Fruit fly (Drosophila melanogaster) S2 (cell line): ENCODE data around the gene CG5003.

Source experiments
- CG8478 ChIP-seq: fragments of >200 bp; optimal IDR thresholded peaks from 2 replicates; lab custom pipeline; 2018
- CTCF ChIP-seq, 2 experiments: fragments of >200 bp; optimal IDR thresholded peaks; 2 replicates each; lab custom pipeline; 2018

CG5003 gene

dm6 chr3R:27928984-27929924, 12.9 kb upstream of the CG5003 start:
- no peak for TF ChIP-seq CG8478 (lab: Kevin White, UChicago)
- TF ChIP-seq CTCF (optimal IDR thresholded peaks at IDR 0.05; lab: Kevin White, UChicago) = no peak

- TF ChIP-seq CTCF (optimal IDR thresholded peaks at IDR 0.05; lab: Kevin White, UChicago) (no peak), CG8478 (lab: Kevin White, UChicago) (no peak)
Measured at dm6 chr3R:27928140-27928539, 11.8 kb upstream of the CG5003 start, which contains the start of gene nenya. Gene nenya (minus strand): TSS chr3R:27928174.

DNA sequence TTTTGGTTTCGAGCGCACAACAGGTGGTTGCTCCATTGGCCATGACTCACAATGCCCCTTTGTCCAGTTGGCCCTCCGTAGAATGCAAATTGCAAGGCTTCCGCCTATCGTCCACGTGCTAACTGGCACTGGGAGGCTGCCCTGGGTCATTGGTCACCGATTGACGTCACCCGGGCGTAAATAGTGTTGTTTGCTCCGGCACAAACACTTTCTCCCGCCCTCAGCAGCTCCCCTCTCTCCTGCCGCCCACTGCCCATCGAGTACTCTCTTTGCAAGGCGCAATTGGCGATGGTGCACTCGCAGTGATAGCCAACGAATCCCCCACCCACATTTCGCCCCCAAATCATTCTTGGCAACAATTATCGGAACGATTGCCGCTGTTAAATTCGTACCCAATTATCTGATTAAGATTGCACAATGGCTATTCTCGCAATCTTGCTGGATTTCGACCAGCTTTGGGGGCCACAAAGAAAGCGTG, 10.5 kb upstream of the CG5003 start:
- TF ChIP-seq CG8478 (lab: Kevin White, UChicago) (no peak), CTCF (optimal IDR thresholded peaks at IDR 0.05; lab: Kevin White, UChicago) (no peak)

DNA sequence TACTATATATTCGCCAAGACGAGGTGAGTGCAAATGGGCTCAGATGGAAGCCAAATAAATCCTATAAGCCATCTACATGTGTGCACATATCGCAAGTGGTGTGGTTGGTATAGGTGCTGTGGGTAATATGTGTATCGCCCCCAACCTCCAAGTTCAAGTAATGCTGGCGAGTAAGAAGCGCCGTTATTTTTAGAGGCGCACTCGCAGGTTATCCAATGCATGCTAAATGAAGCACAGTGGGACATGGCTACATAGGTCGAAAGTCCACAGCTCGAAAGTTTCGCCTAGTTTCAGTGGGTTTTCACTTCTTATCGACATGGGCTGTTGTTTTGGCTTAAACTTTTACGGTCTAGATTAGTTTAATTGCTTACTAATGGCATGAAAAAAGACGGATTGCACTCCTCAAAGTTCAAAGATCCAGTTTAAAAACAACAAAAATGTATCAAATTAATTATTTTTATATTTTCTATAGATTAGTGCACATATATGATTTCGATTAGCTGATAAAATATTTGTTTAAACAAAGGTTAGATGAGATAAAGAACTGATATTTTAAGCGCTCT, 9.7 kb upstream of the CG5003 start:
- no peak for TF ChIP-seq CG8478 (lab: Kevin White, UChicago)
- no peak for TF ChIP-seq CTCF (optimal IDR thresholded peaks at IDR 0.05; lab: Kevin White, UChicago)

- no peak for TF ChIP-seq CTCF (optimal IDR thresholded peaks at IDR 0.05; lab: Kevin White, UChicago)
- no peak for TF ChIP-seq CG8478 (lab: Kevin White, UChicago)
Measured at dm6 chr3R:27925000-27925970, 9.0 kb upstream of the CG5003 start, which contains the start of gene mino. Gene mino (plus strand): TSS chr3R:27925191.

DNA sequence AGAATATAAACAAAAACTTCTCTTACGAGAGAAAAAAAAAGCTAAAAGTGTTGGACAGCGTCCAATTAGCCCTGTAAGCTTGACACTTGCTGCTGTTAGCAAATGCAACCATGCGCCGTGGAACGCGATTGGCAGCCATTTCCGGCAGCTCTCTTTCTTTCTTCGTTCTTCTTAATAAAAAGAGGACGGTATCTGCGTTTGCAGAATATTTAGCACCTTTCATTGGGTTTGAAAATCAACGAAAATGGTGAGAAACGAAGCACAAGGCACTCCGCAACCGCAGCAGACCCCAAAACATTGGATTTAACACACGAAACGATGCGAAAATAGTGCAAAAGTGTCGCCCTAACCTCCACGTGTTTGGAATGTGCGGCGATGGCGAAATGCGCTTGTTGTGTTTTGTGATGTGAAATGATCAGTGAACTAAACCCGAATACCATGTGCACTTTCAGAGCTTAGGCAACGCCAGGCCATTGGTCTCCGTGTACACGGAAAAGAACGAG, 6.4 kb upstream of the CG5003 start, which contains the start of gene RpL4:
TSS of gene RpL4 (plus strand) at position 149 of the 503 bp plus-strand sequence.
- no peak for TF ChIP-seq CTCF (optimal IDR thresholded peaks at IDR 0.05; lab: Kevin White, UChicago)
- no peak for TF ChIP-seq CG8478 (lab: Kevin White, UChicago)

DNA sequence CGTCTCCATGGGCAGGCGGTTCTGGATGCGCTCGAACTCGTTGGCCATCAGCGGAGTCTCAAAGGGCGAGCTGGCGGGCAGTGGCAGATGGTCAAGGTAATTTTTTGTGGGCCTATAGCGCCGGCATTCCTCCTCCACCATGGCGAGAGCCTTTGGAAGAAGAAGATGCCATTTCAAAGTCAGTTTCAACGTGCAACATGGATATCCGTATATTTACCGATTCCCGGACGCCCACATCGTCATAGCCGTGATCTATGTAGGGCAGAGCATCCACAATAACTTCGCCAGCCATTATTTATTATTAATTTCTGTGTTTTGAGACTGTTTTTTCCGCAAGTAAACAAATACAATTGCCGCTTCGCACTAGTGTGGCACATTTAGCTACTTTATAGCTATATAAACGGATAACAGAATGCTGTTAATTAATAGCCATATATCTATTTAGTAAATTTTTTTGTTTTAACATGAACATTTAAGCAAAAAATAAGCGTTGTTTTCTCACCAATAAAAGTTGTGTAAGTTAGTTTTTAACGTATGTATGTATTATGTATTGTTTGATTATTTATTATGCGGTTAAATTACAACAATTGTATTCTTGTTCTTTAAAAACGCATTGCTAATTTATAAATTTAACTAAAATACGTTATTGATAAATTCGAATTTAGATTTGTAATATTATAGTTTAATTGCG, 5.8 kb upstream of the CG5003 start, which contains the start of gene BCAS2:
TSS of gene BCAS2 (minus strand) at position 375 of the 691 bp plus-strand sequence.
- TF ChIP-seq CTCF (optimal IDR thresholded peaks at IDR 0.05; lab: Kevin White, UChicago) = no peak
- TF ChIP-seq CG8478 (lab: Kevin White, UChicago) = no peak

DNA sequence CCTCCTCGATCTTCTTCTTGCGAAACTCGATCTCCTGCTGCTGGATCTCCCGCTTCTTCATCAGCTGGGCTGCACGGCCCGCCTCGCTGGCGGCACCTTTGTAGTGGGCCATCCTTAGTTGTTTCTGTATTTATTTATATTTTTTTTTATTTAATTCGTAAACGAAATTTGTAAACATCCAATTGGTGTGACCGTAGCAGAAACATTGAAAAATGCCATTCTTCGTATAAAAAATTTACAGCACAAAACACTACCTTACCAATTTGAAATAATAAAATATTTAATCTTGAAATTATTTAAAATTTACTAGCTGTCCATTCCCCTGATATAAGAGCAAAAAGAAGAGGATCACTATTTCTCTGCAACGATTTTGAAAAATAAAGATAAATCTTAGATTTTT, 4.6 kb upstream of the CG5003 start, which contains the start of gene CG12259:
TSS of gene CG12259 (minus strand) at position 207 of the 400 bp plus-strand sequence.
- TF ChIP-seq CTCF (optimal IDR thresholded peaks at IDR 0.05; lab: Kevin White, UChicago) = no peak
- no peak for TF ChIP-seq CG8478 (lab: Kevin White, UChicago)

dm6 chr3R:27919385-27919789, 3.1 kb upstream of the CG5003 start, which contains the start of gene Boh1:
Gene Boh1 (minus strand): TSS chr3R:27919460.
- TF ChIP-seq CG8478 (lab: Kevin White, UChicago) (no peak), CTCF (optimal IDR thresholded peaks at IDR 0.05; lab: Kevin White, UChicago) (no peak)

DNA sequence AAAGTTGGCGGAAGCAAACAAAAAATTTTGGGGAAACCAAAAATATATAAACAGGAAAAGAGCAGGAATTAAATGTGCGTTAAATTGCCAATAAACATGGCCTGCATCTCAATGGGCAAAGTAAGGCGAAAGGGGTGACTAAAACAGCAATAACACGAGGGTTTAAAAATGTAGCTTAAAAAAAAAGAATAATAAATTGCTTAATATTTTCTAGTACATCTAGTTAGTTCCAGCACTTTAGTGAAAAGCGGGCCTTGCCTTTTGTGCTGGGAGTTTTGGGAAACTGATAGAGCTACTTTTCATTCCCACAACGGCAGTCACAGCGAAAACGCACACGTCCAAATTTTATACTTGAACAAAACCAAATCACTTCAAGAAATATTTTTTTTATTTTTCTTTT, 4.2 kb downstream of the CG5003 start, which contains the start of gene mil:
TSS of gene mil (plus strand) at position 301 of the 400 bp plus-strand sequence.
- no peak for TF ChIP-seq CTCF (optimal IDR thresholded peaks at IDR 0.05; lab: Kevin White, UChicago)
- TF ChIP-seq CG8478 (lab: Kevin White, UChicago) = no peak

DNA sequence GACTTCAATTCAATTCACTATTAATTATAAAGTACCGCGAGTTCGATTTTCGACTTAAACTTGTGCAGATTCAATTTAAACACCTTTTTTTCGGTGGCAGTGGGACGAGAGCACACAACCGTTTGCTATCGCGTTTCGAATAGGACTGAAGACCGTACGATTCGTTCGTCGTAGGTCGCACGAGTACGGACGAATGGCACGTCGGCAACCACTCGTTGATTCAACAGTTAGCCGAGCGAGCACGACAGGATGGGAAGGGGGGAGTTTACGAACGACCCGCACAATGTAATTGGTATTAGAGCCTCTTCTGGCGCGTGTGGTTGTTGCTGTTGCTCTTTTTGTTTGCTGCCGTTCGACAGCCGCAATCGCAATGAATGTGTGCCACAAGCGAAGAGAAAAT, 10.6 kb downstream of the CG5003 start, which contains the start of gene CG34353:
TSS of gene CG34353 (minus strand) at position 149 of the 400 bp plus-strand sequence.
- TF ChIP-seq CG8478 (lab: Kevin White, UChicago) = no peak
- no peak for TF ChIP-seq CTCF (optimal IDR thresholded peaks at IDR 0.05; lab: Kevin White, UChicago)

DNA sequence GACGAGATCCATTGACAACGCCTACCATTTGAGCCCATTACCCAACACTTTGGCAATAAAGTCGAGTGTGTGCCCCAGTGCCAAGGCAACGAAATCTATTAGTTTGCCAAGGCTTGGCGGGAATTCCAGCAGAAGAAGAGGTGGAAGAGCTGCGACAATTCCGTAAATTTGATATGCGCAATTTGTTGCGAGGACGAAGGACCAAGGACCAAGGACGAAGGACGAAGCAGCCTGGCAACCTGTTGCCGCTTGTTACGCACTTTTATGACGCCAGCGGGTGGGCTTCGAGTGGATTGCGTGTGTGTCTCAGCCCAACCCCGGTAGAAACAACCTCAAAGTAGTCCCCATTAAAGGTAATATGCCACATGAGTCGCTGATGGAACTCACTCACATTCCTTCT, 28.2 kb downstream of the CG5003 start:
- TF ChIP-seq CG8478 (lab: Kevin White, UChicago) = no peak

DNA sequence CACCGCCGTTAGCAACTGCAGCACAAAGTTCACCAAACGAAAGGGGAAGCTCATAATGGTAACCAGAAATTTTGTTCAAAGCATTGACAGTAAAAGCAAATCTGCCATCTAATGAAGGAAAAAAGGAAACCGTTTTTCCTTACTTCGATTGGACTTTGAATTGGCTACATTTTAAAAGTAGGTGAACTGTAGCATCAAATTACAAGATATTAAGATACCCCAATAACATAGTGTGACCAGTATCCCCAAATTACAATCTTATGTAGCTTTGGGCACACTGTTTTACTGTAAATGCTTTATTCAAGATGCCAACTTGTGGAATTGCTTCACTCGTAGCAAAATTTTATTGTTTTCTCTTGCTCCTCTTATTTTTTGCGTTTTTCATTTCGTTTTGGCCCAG, 44.0 kb downstream of the CG5003 start, which contains the start of gene CG12426:
TSS of gene CG12426 (minus strand) at position 101 of the 400 bp plus-strand sequence.
- no peak for TF ChIP-seq CG8478 (lab: Kevin White, UChicago)
- TF ChIP-seq CTCF (optimal IDR thresholded peaks at IDR 0.05; lab: Kevin White, UChicago) = no peak
